Fruit fly (Drosophila melanogaster) whole organism, embryonic: ENCODE measurements around the gene MBD-R2.
A peak's percentile ranks its signal among the peaks of the same experiment; 100 is the strongest.

Source experiments
- Abd-B ChIP-seq: fragments of 200-800 bp; sonication (Bioruptor generic); optimal IDR thresholded peaks from 2 replicates; lab custom pipeline; 2018; ENCODE audit warnings: missing biosample characterization, mild to moderate bottlenecking, missing genetic modification characterization, moderate library complexity
- Atf-2 ChIP-seq: fragments of 200-800 bp; sonication (Bioruptor generic); optimal IDR thresholded peaks from 2 replicates; lab custom pipeline; 2016; ENCODE audit warnings: missing biosample characterization, missing genetic modification characterization
- Awh ChIP-seq: fragments of 200-800 bp; sonication (Bioruptor generic); IDR thresholded peaks from 2 replicates; pipeline ENCODE4, ENCODE4 v1.3.6; 2022; ENCODE audit warnings: missing biosample characterization, missing genetic modification characterization
- Bteb2 ChIP-seq: fragments of 200-800 bp; sonication (Bioruptor generic); optimal IDR thresholded peaks from 2 replicates; lab custom pipeline; 2016; ENCODE audit warnings: missing biosample characterization, missing genetic modification characterization
- CG10431 ChIP-seq: fragments of 200-800 bp; sonication (Bioruptor generic); optimal IDR thresholded peaks from 3 replicates; lab custom pipeline; 2018; ENCODE audit warnings: missing biosample characterization, mild to moderate bottlenecking, missing genetic modification characterization
- CG10543 ChIP-seq: fragments of 200-800 bp; sonication (Bioruptor generic); optimal IDR thresholded peaks from 3 replicates; lab custom pipeline; 2017; ENCODE audit warnings: missing biosample characterization, mild to moderate bottlenecking, missing genetic modification characterization, moderate library complexity
- CG10979 ChIP-seq: fragments of 200-800 bp; sonication (Bioruptor generic); optimal IDR thresholded peaks from 2 replicates; lab custom pipeline; 2018; ENCODE audit warnings: missing biosample characterization, mild to moderate bottlenecking, missing genetic modification characterization, moderate library complexity
- CG11085 ChIP-seq: fragments of 200-800 bp; sonication (Bioruptor generic); IDR thresholded peaks from 2 replicates; pipeline ENCODE4 v1.3.6; 2022; ENCODE audit warnings: missing biosample characterization, missing genetic modification characterization
- CG11723 ChIP-seq: fragments of 200-800 bp; sonication (Bioruptor generic); optimal IDR thresholded peaks from 2 replicates; lab custom pipeline; 2017; ENCODE audit warnings: missing biosample characterization, mild to moderate bottlenecking, missing genetic modification characterization
- CG16863 ChIP-seq: fragments of 200-800 bp; sonication (Bioruptor generic); optimal IDR thresholded peaks from 3 replicates; lab custom pipeline; 2016; ENCODE audit warnings: missing biosample characterization, missing genetic modification characterization
- CG17361 ChIP-seq: fragments of 200-800 bp; sonication (Bioruptor generic); IDR thresholded peaks from 3 replicates; pipeline ENCODE4 v1.3.6; 2022; ENCODE audit warnings: missing biosample characterization, missing genetic modification characterization
- CG17568 ChIP-seq: fragments of 200-800 bp; sonication (Bioruptor generic); optimal IDR thresholded peaks from 2 replicates; lab custom pipeline; 2018; ENCODE audit warnings: missing biosample characterization, mild to moderate bottlenecking, missing genetic modification characterization, moderate library complexity
- CG2712 ChIP-seq: fragments of 200-800 bp; optimal IDR thresholded peaks from 3 replicates; lab custom pipeline; 2019; ENCODE audit warnings: missing biosample characterization, mild to moderate bottlenecking, missing genetic modification characterization, moderate library complexity
- CG34376 ChIP-seq: fragments of 200-800 bp; sonication (Bioruptor generic); optimal IDR thresholded peaks from 2 replicates; lab custom pipeline; 2018; ENCODE audit warnings: missing biosample characterization, mild to moderate bottlenecking, missing genetic modification characterization
- CG5245 ChIP-seq: fragments of 200-800 bp; sonication (Bioruptor generic); optimal IDR thresholded peaks from 3 replicates; lab custom pipeline; 2016; ENCODE audit warnings: missing biosample characterization, missing genetic modification characterization
- CG6254 ChIP-seq: fragments of 200-800 bp; sonication (Bioruptor generic); optimal IDR thresholded peaks from 3 replicates; lab custom pipeline; 2017; ENCODE audit warnings: mild to moderate bottlenecking, missing biosample characterization, missing genetic modification reagents, missing genetic modification characterization
- CG7372 ChIP-seq: fragments of 200-800 bp; sonication (Bioruptor generic); IDR thresholded peaks from 2 replicates; pipeline ENCODE4 v1.3.6; 2022; ENCODE audit warnings: missing biosample characterization, missing genetic modification characterization
- CG9876 ChIP-seq: fragments of 200-800 bp; sonication (Bioruptor generic); optimal IDR thresholded peaks from 2 replicates; lab custom pipeline; 2016; ENCODE audit warnings: missing biosample characterization, missing genetic modification characterization
- CHES-1-like ChIP-seq: fragments of 200-800 bp; sonication (Bioruptor generic); optimal IDR thresholded peaks from 2 replicates; lab custom pipeline; 2016; ENCODE audit warnings: missing biosample characterization, missing genetic modification characterization
- CTCF ChIP-seq: fragments of 200-800 bp; sonication (Bioruptor generic); optimal IDR thresholded peaks from 2 replicates; lab custom pipeline; 2017; ENCODE audit warnings: missing biosample characterization, mild to moderate bottlenecking, missing genetic modification characterization, moderate library complexity
- Chrac-16 ChIP-seq: fragments of 200-800 bp; sonication (Bioruptor generic); optimal IDR thresholded peaks from 3 replicates; lab custom pipeline; 2016; ENCODE audit warnings: missing biosample characterization, missing genetic modification characterization
- CrebB ChIP-seq: fragments of 200-800 bp; sonication (Bioruptor generic); optimal IDR thresholded peaks from 3 replicates; lab custom pipeline; 2018; ENCODE audit warnings: missing biosample characterization, mild to moderate bottlenecking, missing genetic modification characterization
- Dad ChIP-seq: fragments of 200-800 bp; sonication (Bioruptor generic); optimal IDR thresholded peaks from 3 replicates; lab custom pipeline; 2016; ENCODE audit warnings: missing biosample characterization, missing genetic modification characterization
- Doc2 ChIP-seq: fragments of 200-800 bp; sonication (Bioruptor generic); IDR thresholded peaks from 2 replicates; pipeline ENCODE4 v1.3.6; 2022; ENCODE audit warnings: missing biosample characterization, missing genetic modification characterization
- Doc3 ChIP-seq: fragments of 200-800 bp; sonication (Bioruptor generic); IDR thresholded peaks from 3 replicates; pipeline ENCODE4 v1.3.6; 2022; ENCODE audit warnings: missing biosample characterization, missing genetic modification characterization; ENCODE audit not compliant: partially characterized antibody
- E2f2 ChIP-seq: fragments of 200-800 bp; sonication (Bioruptor generic); IDR thresholded peaks from 2 replicates; pipeline ENCODE4 v1.3.6; 2022; ENCODE audit warnings: missing biosample characterization, missing genetic modification characterization
- Eip74EF ChIP-seq, 2 experiments: fragments of 200-800 bp in 1 of 2; fragments of >200 bp in 1 of 2; sonication (Bioruptor generic) in 1 of 2; optimal IDR thresholded peaks; 2 replicates each; lab custom pipeline; 2017 to 2019; ENCODE audit warnings: missing biosample characterization in 2 of 2, missing genetic modification characterization in 2 of 2, mild to moderate bottlenecking in 1 of 2, moderate library complexity in 1 of 2
- HHEX ChIP-seq: fragments of 200-800 bp; sonication (Bioruptor generic); optimal IDR thresholded peaks from 3 replicates; lab custom pipeline; 2017; ENCODE audit warnings: missing biosample characterization, mild to moderate bottlenecking, missing genetic modification characterization, missing genetic modification reagents
- HLH3B ChIP-seq: fragments of 200-800 bp; sonication (Bioruptor generic); IDR thresholded peaks from 2 replicates; pipeline ENCODE4 v1.3.6; 2022; ENCODE audit warnings: missing biosample characterization, missing genetic modification characterization
- Jarid2 ChIP-seq: fragments of 200-800 bp; sonication (Bioruptor generic); optimal IDR thresholded peaks from 3 replicates; lab custom pipeline; 2017; ENCODE audit warnings: mild to moderate bottlenecking, missing biosample characterization, missing genetic modification reagents, missing genetic modification characterization
- PHDP ChIP-seq: fragments of 200-800 bp; sonication (Bioruptor generic); optimal IDR thresholded peaks from 3 replicates; lab custom pipeline; 2018; ENCODE audit warnings: missing biosample characterization, mild to moderate bottlenecking, missing genetic modification characterization, moderate library complexity
- Side ChIP-seq: fragments of 200-800 bp; sonication (Bioruptor generic); optimal IDR thresholded peaks from 2 replicates; lab custom pipeline; 2016; ENCODE audit warnings: missing biosample characterization, missing genetic modification characterization
- Ssrp ChIP-seq: fragments of 200-800 bp; sonication (Bioruptor generic); optimal IDR thresholded peaks from 2 replicates; lab custom pipeline; 2018; ENCODE audit warnings: missing biosample characterization, mild to moderate bottlenecking, missing genetic modification characterization, moderate library complexity
- al ChIP-seq: fragments of 200-800 bp; sonication (Bioruptor generic); IDR thresholded peaks from 2 replicates; pipeline ENCODE4 v1.3.6; 2022; ENCODE audit warnings: missing biosample characterization, missing genetic modification characterization
- ato ChIP-seq: fragments of 200-800 bp; sonication (Bioruptor generic); IDR thresholded peaks from 2 replicates; pipeline ENCODE4 v1.3.6; 2022; ENCODE audit warnings: missing biosample characterization, missing genetic modification characterization; ENCODE audit not compliant: partially characterized antibody
- dpn ChIP-seq, 2 experiments: fragments of 200-800 bp; sonication (Bioruptor generic); optimal IDR thresholded peaks; 3 replicates each; lab custom pipeline; 2016; ENCODE audit warnings: missing biosample characterization in 2 of 2, missing genetic modification characterization in 2 of 2
- dysf ChIP-seq: fragments of 200-800 bp; sonication (Bioruptor generic); IDR thresholded peaks from 3 replicates; pipeline ENCODE4 v1.3.6; 2022; ENCODE audit warnings: missing biosample characterization, missing genetic modification characterization
- gce ChIP-seq: fragments of 200-800 bp; sonication (Bioruptor generic); IDR thresholded peaks from 3 replicates; pipeline ENCODE4 v1.3.6; 2022; ENCODE audit warnings: missing biosample characterization, missing genetic modification characterization
- gsb ChIP-seq: fragments of 200-800 bp; sonication (Bioruptor generic); IDR thresholded peaks from 2 replicates; pipeline ENCODE4 v1.3.6; 2022; ENCODE audit warnings: missing biosample characterization, missing genetic modification characterization
- maf-S ChIP-seq: fragments of 200-800 bp; sonication (Bioruptor generic); optimal IDR thresholded peaks from 2 replicates; lab custom pipeline; 2016; ENCODE audit warnings: missing biosample characterization, missing genetic modification characterization
- pb ChIP-seq: fragments of 200-800 bp; sonication (Bioruptor generic); optimal IDR thresholded peaks from 3 replicates; lab custom pipeline; 2016; ENCODE audit warnings: missing biosample characterization, missing genetic modification characterization
- pho ChIP-seq: fragments of 200-800 bp; sonication (Bioruptor generic); optimal IDR thresholded peaks from 2 replicates; lab custom pipeline; 2016; ENCODE audit warnings: missing biosample characterization, missing genetic modification characterization
- pros ChIP-seq: fragments of 200-800 bp; sonication (Bioruptor generic); optimal IDR thresholded peaks from 3 replicates; lab custom pipeline; 2019; ENCODE audit warnings: missing biosample characterization, mild to moderate bottlenecking, missing genetic modification characterization, moderate library complexity
- rib ChIP-seq: fragments of 200-800 bp; sonication (Bioruptor generic); IDR thresholded peaks from 2 replicates; pipeline ENCODE4 v1.3.6; 2022; ENCODE audit warnings: missing biosample characterization, missing genetic modification characterization
- shn ChIP-seq: fragments of 200-800 bp; sonication (Bioruptor generic); optimal IDR thresholded peaks from 3 replicates; lab custom pipeline; 2016; ENCODE audit warnings: missing biosample characterization, missing genetic modification characterization
- sob ChIP-seq: fragments of 200-800 bp; sonication (Bioruptor generic); IDR thresholded peaks from 2 replicates; pipeline ENCODE4 v1.3.6; 2022; ENCODE audit warnings: missing biosample characterization, missing genetic modification characterization
- tll ChIP-seq, 2 experiments: fragments of 200-800 bp in 1 of 2; fragments of >200 bp in 1 of 2; sonication (Bioruptor generic) in 1 of 2; optimal IDR thresholded peaks; 2 replicates each; lab custom pipeline; 2017 to 2019; ENCODE audit warnings: missing biosample characterization in 2 of 2, missing genetic modification characterization in 2 of 2, mild to moderate bottlenecking in 1 of 2, moderate library complexity in 1 of 2
- trem ChIP-seq: fragments of 200-800 bp; optimal IDR thresholded peaks from 3 replicates; lab custom pipeline; 2019; ENCODE audit warnings: missing biosample characterization, mild to moderate bottlenecking, missing genetic modification characterization, moderate library complexity
- twi ChIP-seq: fragments of 200-800 bp; optimal IDR thresholded peaks from 2 replicates; lab custom pipeline; 2019; ENCODE audit warnings: missing biosample characterization, mild to moderate bottlenecking, missing genetic modification characterization, moderate library complexity
- vvl ChIP-seq: fragments of 200-800 bp; sonication (Bioruptor generic); IDR thresholded peaks from 2 replicates; pipeline ENCODE4 v1.3.6; 2022; ENCODE audit warnings: missing biosample characterization, missing genetic modification characterization
- zfh1 ChIP-seq: fragments of 200-800 bp; sonication (Bioruptor generic); IDR thresholded peaks from 3 replicates; pipeline ENCODE4 v1.3.6; 2022; ENCODE audit warnings: missing biosample characterization, missing genetic modification characterization

MBD-R2 gene

dm6 chr3R:12402935-12403334 lies 46.9 kb upstream of the MBD-R2 start (continued):
- peak; percentile 98 for TF ChIP-seq trem (tag; lab: Kevin White, UChicago)
- TF ChIP-seq CG34376 (GFP tag; lab: Kevin White, UChicago): peak; percentile 100
- peak; percentile 98 for TF ChIP-seq CG6254
- peak; percentile 97 for TF ChIP-seq CG17568 (GFP tag; lab: Kevin White, UChicago)
- peak; percentile 98 for TF ChIP-seq Awh (GFP tag; lab: Robert Waterston, UW)
- peak; percentile 90 for TF ChIP-seq CHES-1-like (GFP tag; lab: Kevin White, UChicago)
- TF ChIP-seq ato (GFP tag; lab: Robert Waterston, UW): no peak
- TF ChIP-seq CG2712 (tag; lab: Kevin White, UChicago): peak; percentile 99
- TF ChIP-seq maf-S (GFP tag; lab: Kevin White, UChicago): peak; percentile 94
- TF ChIP-seq CrebB (tag; lab: Kevin White, UChicago): peak; percentile 98
- peak; percentile 84 for TF ChIP-seq CG9876
- TF ChIP-seq HLH3B (GFP tag; lab: Robert Waterston, UW): peak; percentile 97
- peak; percentile 99 for TF ChIP-seq vvl (GFP tag; lab: Robert Waterston, UW)
- TF ChIP-seq HHEX (GFP tag; lab: Kevin White, UChicago): peak; percentile 98
- TF ChIP-seq CG10979 (tag; lab: Kevin White, UChicago): peak; percentile 99
- peak; percentile 94 for TF ChIP-seq CG5245
- peak; percentile 99 for TF ChIP-seq zfh1 (GFP tag; lab: Robert Waterston, UW)
- peak; percentile 86 for TF ChIP-seq rib (GFP tag; lab: Robert Waterston, UW)
- peak; percentile 88 for TF ChIP-seq CG11085
- no peak for TF ChIP-seq Doc2 (GFP tag; lab: Robert Waterston, UW)
- TF ChIP-seq Dad (GFP tag; lab: Kevin White, UChicago): peak; percentile 94
- TF ChIP-seq sob (GFP tag; lab: Robert Waterston, UW): peak; percentile 97
- TF ChIP-seq Doc3 (GFP tag; lab: Robert Waterston, UW): 0 out of 3 replicates have a peak, but pooled peaks have one; percentile 44
- TF ChIP-seq CG16863 (GFP tag; lab: Kevin White, UChicago): peak; percentile 93
- peak in 1 of 2 experiments; percentile 76 for TF ChIP-seq tll (GFP tag; optimal IDR thresholded peaks at IDR 0.05; lab: Kevin White, UChicago)
- TF ChIP-seq PHDP: peak; percentile 99
- peak; percentile 90 for TF ChIP-seq Atf-2 (GFP tag; lab: Kevin White, UChicago)
- peak; percentile 91 for TF ChIP-seq pho (GFP tag; lab: Kevin White, UChicago)
- TF ChIP-seq pros (GFP tag; lab: Kevin White, UChicago): peak; percentile 87
- peak; percentile 97 for TF ChIP-seq CG7372 (GFP tag; lab: Robert Waterston, UW)
- TF ChIP-seq al: peak; percentile 87
- peak; percentile 94 for TF ChIP-seq Abd-B
- peak; percentile 96 for TF ChIP-seq Bteb2 (GFP tag; lab: Kevin White, UChicago)
- TF ChIP-seq CG17361 (GFP tag; lab: Robert Waterston, UW): peak; percentile 98
- peak; percentile 97 for TF ChIP-seq twi (tag; lab: Kevin White, UChicago)
- peak; percentile 94 for TF ChIP-seq dpn (GFP tag; optimal IDR thresholded peaks at IDR 0.05; lab: Kevin White, UChicago)
- peak; percentile 70 for TF ChIP-seq CTCF (GFP tag; lab: Kevin White, UChicago)
- TF ChIP-seq CG10431 (GFP tag; lab: Kevin White, UChicago): peak; percentile 93
- TF ChIP-seq Ssrp (tag; lab: Kevin White, UChicago): peak; percentile 98
- TF ChIP-seq CG10543 (GFP tag; lab: Kevin White, UChicago): peak; percentile 100
- peak; percentile 97 for TF ChIP-seq gce (GFP tag; lab: Robert Waterston, UW)
- peak; percentile 86 for TF ChIP-seq pb
- peak; percentile 75 for TF ChIP-seq shn (GFP tag; lab: Kevin White, UChicago)
- peak; percentile 92 for TF ChIP-seq gsb
- TF ChIP-seq Side (GFP tag; lab: Kevin White, UChicago): peak; percentile 92
- TF ChIP-seq Eip74EF (GFP tag; optimal IDR thresholded peaks at IDR 0.05; lab: Kevin White, UChicago): peak in 1 of 2 experiments; percentile 98
- TF ChIP-seq dysf (GFP tag; lab: Robert Waterston, UW): peak; percentile 97
- TF ChIP-seq E2f2: peak; percentile 85
- TF ChIP-seq Chrac-16: peak; percentile 94
- TF ChIP-seq CG11723: peak; percentile 94
- TF ChIP-seq Jarid2 (GFP tag; lab: Kevin White, UChicago): peak; percentile 79
